Fruit fly (Drosophila melanogaster) whole organism, embryonic: ENCODE results near the gene CG12239.

Experiments
- Bteb2 ChIP-seq: fragments of 200-800 bp; sonication (Bioruptor generic); optimal IDR thresholded peaks from 2 replicates; lab custom pipeline; 2016; ENCODE audit warnings: missing biosample characterization, missing genetic modification characterization
- CG10366 ChIP-seq: fragments of 200-800 bp; sonication (Bioruptor generic); IDR thresholded peaks from 2 replicates; pipeline ENCODE4 v1.3.6; 2022; ENCODE audit warnings: missing biosample characterization, missing genetic modification characterization
- CG15073 ChIP-seq: fragments of 200-800 bp; sonication (Bioruptor generic); optimal IDR thresholded peaks from 2 replicates; lab custom pipeline; 2016; ENCODE audit warnings: missing biosample characterization, missing genetic modification characterization
- CG15601 ChIP-seq: fragments of 200-800 bp; sonication (Bioruptor generic); optimal IDR thresholded peaks from 3 replicates; lab custom pipeline; 2019; ENCODE audit warnings: missing biosample characterization, mild to moderate bottlenecking, missing genetic modification characterization, moderate library complexity
- CG17186 ChIP-seq: fragments of 200-800 bp; sonication (Bioruptor generic); optimal IDR thresholded peaks from 3 replicates; lab custom pipeline; 2017; ENCODE audit warnings: missing biosample characterization, missing genetic modification reagents, missing genetic modification characterization
- CG17328 ChIP-seq: fragments of 200-800 bp; sonication (Bioruptor generic); IDR thresholded peaks from 2 replicates; pipeline ENCODE4 v1.3.6; 2022; ENCODE audit warnings: missing biosample characterization, missing genetic modification characterization
- CG18619 ChIP-seq: fragments of 200-800 bp; sonication (Bioruptor generic); optimal IDR thresholded peaks from 3 replicates; lab custom pipeline; 2017; ENCODE audit warnings: missing biosample characterization, mild to moderate bottlenecking, missing genetic modification characterization
- CG2678 ChIP-seq: fragments of 200-800 bp; sonication (Bioruptor generic); optimal IDR thresholded peaks from 3 replicates; lab custom pipeline; 2019; ENCODE audit warnings: missing biosample characterization, mild to moderate bottlenecking, missing genetic modification characterization, moderate library complexity
- CG2712 ChIP-seq: fragments of 200-800 bp; optimal IDR thresholded peaks from 3 replicates; lab custom pipeline; 2019; ENCODE audit warnings: missing biosample characterization, mild to moderate bottlenecking, missing genetic modification characterization, moderate library complexity
- CG30403 ChIP-seq: fragments of 200-800 bp; sonication (Bioruptor generic); optimal IDR thresholded peaks from 3 replicates; lab custom pipeline; 2016; ENCODE audit warnings: missing biosample characterization, missing genetic modification characterization
- CG4404 ChIP-seq: fragments of 200-800 bp; sonication (Bioruptor generic); IDR thresholded peaks from 2 replicates; pipeline ENCODE4 v1.3.6; 2022; ENCODE audit warnings: missing biosample characterization, missing genetic modification characterization
- CG6254 ChIP-seq: fragments of 200-800 bp; sonication (Bioruptor generic); optimal IDR thresholded peaks from 3 replicates; lab custom pipeline; 2017; ENCODE audit warnings: mild to moderate bottlenecking, missing biosample characterization, missing genetic modification reagents, missing genetic modification characterization
- CG7786 ChIP-seq: fragments of 200-800 bp; sonication (Bioruptor generic); optimal IDR thresholded peaks from 2 replicates; lab custom pipeline; 2016; ENCODE audit warnings: missing biosample characterization, missing genetic modification characterization
- CG7839 ChIP-seq: fragments of 200-800 bp; sonication (Bioruptor generic); optimal IDR thresholded peaks from 3 replicates; lab custom pipeline; 2018; ENCODE audit warnings: missing biosample characterization, mild to moderate bottlenecking, missing genetic modification characterization, moderate library complexity
- CG8359 ChIP-seq: fragments of 200-800 bp; sonication (Bioruptor generic); optimal IDR thresholded peaks from 2 replicates; lab custom pipeline; 2017; ENCODE audit warnings: missing biosample characterization, mild to moderate bottlenecking, missing genetic modification characterization, borderline replicate concordance
- CG8388 ChIP-seq: fragments of 200-800 bp; sonication (Bioruptor generic); optimal IDR thresholded peaks from 2 replicates; lab custom pipeline; 2019; ENCODE audit warnings: missing biosample characterization, mild to moderate bottlenecking, missing genetic modification characterization, moderate library complexity
- CG9437 ChIP-seq: fragments of 200-800 bp; sonication (Bioruptor generic); optimal IDR thresholded peaks from 2 replicates; lab custom pipeline; 2018; ENCODE audit warnings: missing biosample characterization, mild to moderate bottlenecking, missing genetic modification characterization
- CG9727 ChIP-seq: fragments of 200-800 bp; sonication (Bioruptor generic); optimal IDR thresholded peaks from 3 replicates; lab custom pipeline; 2017; ENCODE audit warnings: missing biosample characterization, mild to moderate bottlenecking, missing genetic modification characterization
- D ChIP-seq, 2 experiments: fragments of 200-800 bp in 1 of 2; fragments of >200 bp in 1 of 2; sonication (Bioruptor generic) in 1 of 2; optimal IDR thresholded peaks; 2 replicates in 1 of 2; 3 replicates in 1 of 2; lab custom pipeline; 2017; ENCODE audit warnings: mild to moderate bottlenecking in 1 of 2, missing biosample characterization in 1 of 2, missing genetic modification characterization in 1 of 2, missing genetic modification reagents in 1 of 2
- Elba2 ChIP-seq: fragments of 200-800 bp; sonication (Bioruptor generic); optimal IDR thresholded peaks from 3 replicates; lab custom pipeline; 2016; ENCODE audit warnings: missing biosample characterization, missing genetic modification characterization
- H2.0 ChIP-seq: fragments of 200-800 bp; sonication (Bioruptor generic); IDR thresholded peaks from 2 replicates; pipeline ENCODE4 v1.3.6; 2022; ENCODE audit warnings: missing biosample characterization, missing genetic modification characterization
- HLH3B ChIP-seq: fragments of 200-800 bp; sonication (Bioruptor generic); IDR thresholded peaks from 2 replicates; pipeline ENCODE4 v1.3.6; 2022; ENCODE audit warnings: missing biosample characterization, missing genetic modification characterization
- Hmr ChIP-seq: fragments of 200-800 bp; sonication (Bioruptor generic); optimal IDR thresholded peaks from 3 replicates; lab custom pipeline; 2017; ENCODE audit warnings: mild to moderate bottlenecking, missing biosample characterization, missing genetic modification reagents, missing genetic modification characterization
- Hr39 ChIP-seq: fragments of >200 bp; optimal IDR thresholded peaks from 2 replicates; lab custom pipeline; 2017
- Hr51 ChIP-seq, 2 experiments: fragments of 200-800 bp; sonication (Bioruptor generic); optimal IDR thresholded peaks; 2 replicates in 1 of 2; 3 replicates in 1 of 2; lab custom pipeline; 2016 to 2018; ENCODE audit warnings: missing biosample characterization in 2 of 2, missing genetic modification characterization in 2 of 2, mild to moderate bottlenecking in 1 of 2, moderate library complexity in 1 of 2
- Lim3 ChIP-seq: fragments of 200-800 bp; sonication (Bioruptor generic); IDR thresholded peaks from 2 replicates; pipeline ENCODE4 v1.3.6; 2022; ENCODE audit warnings: missing biosample characterization, missing genetic modification characterization
- NC2α ChIP-seq: fragments of 200-800 bp; sonication (Bioruptor generic); optimal IDR thresholded peaks from 2 replicates; lab custom pipeline; 2016; ENCODE audit warnings: missing biosample characterization, missing genetic modification characterization
- Pdp1 ChIP-seq, 2 experiments: fragments of 200-800 bp; sonication (Bioruptor generic); optimal IDR thresholded peaks; 3 replicates each; lab custom pipeline; 2016; ENCODE audit warnings: missing biosample characterization in 2 of 2, missing genetic modification characterization in 2 of 2, mild to moderate bottlenecking in 1 of 2, moderate library complexity in 1 of 2
- Rfx ChIP-seq: fragments of 200-800 bp; sonication (Bioruptor generic); IDR thresholded peaks from 2 replicates; pipeline ENCODE4 v1.3.6; 2022; ENCODE audit warnings: missing biosample characterization, missing genetic modification characterization
- az2 ChIP-seq: fragments of 200-800 bp; sonication (Bioruptor generic); optimal IDR thresholded peaks from 3 replicates; lab custom pipeline; 2016; ENCODE audit warnings: missing biosample characterization, missing genetic modification characterization
- cas ChIP-seq: fragments of 200-800 bp; sonication (Bioruptor generic); IDR thresholded peaks from 2 replicates; pipeline ENCODE4 v1.3.6; 2022; ENCODE audit warnings: missing biosample characterization, missing genetic modification characterization
- crc ChIP-seq: fragments of 200-800 bp; sonication (Bioruptor generic); optimal IDR thresholded peaks from 2 replicates; lab custom pipeline; 2016; ENCODE audit warnings: missing biosample characterization, missing genetic modification characterization
- dmrt11E ChIP-seq: fragments of 200-800 bp; sonication (Bioruptor generic); optimal IDR thresholded peaks from 3 replicates; lab custom pipeline; 2018; ENCODE audit warnings: missing biosample characterization, mild to moderate bottlenecking, missing genetic modification characterization, moderate library complexity
- dpn ChIP-seq, 2 experiments: fragments of 200-800 bp; sonication (Bioruptor generic); optimal IDR thresholded peaks; 3 replicates each; lab custom pipeline; 2016; ENCODE audit warnings: missing biosample characterization in 2 of 2, missing genetic modification characterization in 2 of 2
- eve ChIP-seq, 2 experiments: fragments of >200 bp; optimal IDR thresholded peaks; 2 replicates each; lab custom pipeline; 2017; ENCODE audit warnings: missing biosample characterization in 2 of 2, missing genetic modification characterization in 2 of 2
- fru ChIP-seq: fragments of >200 bp; optimal IDR thresholded peaks from 2 replicates; lab custom pipeline; 2017
- insv ChIP-seq, 2 experiments: fragments of 200-800 bp; sonication (Bioruptor generic); optimal IDR thresholded peaks; 3 replicates each; lab custom pipeline; 2016 to 2018; ENCODE audit warnings: missing biosample characterization in 2 of 2, missing genetic modification characterization in 2 of 2
- ken ChIP-seq: fragments of 200-800 bp; sonication (Bioruptor generic); IDR thresholded peaks from 3 replicates; pipeline ENCODE4 v1.3.6; 2022; ENCODE audit warnings: missing biosample characterization, missing genetic modification characterization
- klu ChIP-seq: fragments of 200-800 bp; sonication (Bioruptor generic); IDR thresholded peaks from 2 replicates; pipeline ENCODE4 v1.3.6; 2022; ENCODE audit warnings: missing biosample characterization, missing genetic modification characterization
- maf-S ChIP-seq: fragments of 200-800 bp; sonication (Bioruptor generic); optimal IDR thresholded peaks from 2 replicates; lab custom pipeline; 2016; ENCODE audit warnings: missing biosample characterization, missing genetic modification characterization
- oc ChIP-seq: fragments of 200-800 bp; sonication (Bioruptor generic); optimal IDR thresholded peaks from 2 replicates; lab custom pipeline; 2018; ENCODE audit warnings: missing biosample characterization, mild to moderate bottlenecking, missing genetic modification characterization, moderate library complexity
- org-1 ChIP-seq: fragments of 200-800 bp; sonication (Bioruptor generic); optimal IDR thresholded peaks from 2 replicates; lab custom pipeline; 2017; ENCODE audit warnings: missing biosample characterization, missing genetic modification characterization
- otp ChIP-seq: fragments of 200-800 bp; sonication (Bioruptor generic); IDR thresholded peaks from 3 replicates; pipeline ENCODE4, ENCODE4 v1.3.6; 2022; ENCODE audit warnings: missing biosample characterization, missing genetic modification characterization
- repo ChIP-seq: fragments of 200-800 bp; sonication (Bioruptor generic); optimal IDR thresholded peaks from 2 replicates; lab custom pipeline; 2016; ENCODE audit warnings: missing biosample characterization, missing genetic modification characterization
- row ChIP-seq: fragments of 200-800 bp; sonication (Bioruptor generic); IDR thresholded peaks from 3 replicates; pipeline ENCODE4 v1.3.6; 2022; ENCODE audit warnings: missing biosample characterization, missing genetic modification characterization
- sisA ChIP-seq: fragments of 200-800 bp; sonication (Bioruptor generic); IDR thresholded peaks from 2 replicates; pipeline ENCODE4 v1.3.6; 2022; ENCODE audit warnings: missing biosample characterization, missing genetic modification characterization
- tgo ChIP-seq: fragments of 200-800 bp; sonication (Bioruptor generic); IDR thresholded peaks from 3 replicates; pipeline ENCODE4 v1.3.6; 2022; ENCODE audit warnings: missing biosample characterization, missing genetic modification characterization
- trh ChIP-seq: fragments of 200-800 bp; sonication (Bioruptor generic); optimal IDR thresholded peaks from 2 replicates; lab custom pipeline; 2016; ENCODE audit warnings: missing biosample characterization, missing genetic modification characterization
- vnd ChIP-seq: fragments of 200-800 bp; sonication (Bioruptor generic); IDR thresholded peaks from 3 replicates; pipeline ENCODE4 v1.3.6; 2022; ENCODE audit warnings: missing biosample characterization, missing genetic modification characterization; ENCODE audit not compliant: partially characterized antibody
- wdn ChIP-seq: fragments of 200-800 bp; sonication (Bioruptor generic); IDR thresholded peaks from 2 replicates; pipeline ENCODE4 v1.3.6; 2022; ENCODE audit warnings: missing biosample characterization, missing genetic modification characterization
- yki ChIP-seq: fragments of >200 bp; optimal IDR thresholded peaks from 3 replicates; lab custom pipeline; 2018
- zfh1 ChIP-seq: fragments of 200-800 bp; sonication (Bioruptor generic); IDR thresholded peaks from 3 replicates; pipeline ENCODE4 v1.3.6; 2022; ENCODE audit warnings: missing biosample characterization, missing genetic modification characterization
- zfh2 ChIP-seq: fragments of 200-800 bp; sonication (Bioruptor generic); optimal IDR thresholded peaks from 2 replicates; lab custom pipeline; 2016; ENCODE audit warnings: missing biosample characterization, missing genetic modification characterization

Gene CG12239

dm6 chrX:5786559-5786958 lies 5.4 kb upstream of the CG12239 start (continued):
- no peak for TF ChIP-seq row (GFP tag; lab: Robert Waterston, UW)
- no peak for TF ChIP-seq NC2α (GFP tag; lab: Kevin White, UChicago)
- TF ChIP-seq eve (GFP tag; optimal IDR thresholded peaks at IDR 0.05; lab: Kevin White, UChicago): no peak
- no peak for TF ChIP-seq CG9727
- no peak for TF ChIP-seq HLH3B (GFP tag; lab: Robert Waterston, UW)
- TF ChIP-seq Lim3 (GFP tag; lab: Robert Waterston, UW): no peak
- TF ChIP-seq klu (GFP tag; lab: Robert Waterston, UW): no peak
- TF ChIP-seq Hr51 (GFP tag; optimal IDR thresholded peaks at IDR 0.05; lab: Kevin White, UChicago): peak in 1 of 2 experiments; percentile 76
- no peak for TF ChIP-seq CG17186 (GFP tag; lab: Kevin White, UChicago)
- TF ChIP-seq CG10366 (GFP tag; lab: Robert Waterston, UW): no peak
- no peak for TF ChIP-seq otp (GFP tag; lab: Robert Waterston, UW)
- no peak for TF ChIP-seq H2.0 (GFP tag; lab: Robert Waterston, UW)
- TF ChIP-seq yki (lab: Kevin White, UChicago): no peak
- peak; percentile 10; the same call in 1 of the 2 replicates for TF ChIP-seq CG17328
- no peak for TF ChIP-seq CG7839
- TF ChIP-seq wdn (GFP tag; lab: Robert Waterston, UW): no peak
- no peak for TF ChIP-seq CG15601 (tag; lab: Kevin White, UChicago)
- TF ChIP-seq CG2678 (tag; lab: Kevin White, UChicago): no peak
- peak in 1 of 2 experiments; percentile 43 for TF ChIP-seq Pdp1 (GFP tag; optimal IDR thresholded peaks at IDR 0.05; lab: Kevin White, UChicago)
- no peak for TF ChIP-seq zfh1 (GFP tag; lab: Robert Waterston, UW)
- peak; percentile 4 for TF ChIP-seq Hmr
- no peak for TF ChIP-seq D (optimal IDR thresholded peaks at IDR 0.05; lab: Kevin White, UChicago)
- TF ChIP-seq D (GFP tag; optimal IDR thresholded peaks at IDR 0.05; lab: Kevin White, UChicago): no peak
- TF ChIP-seq CG18619 (GFP tag; lab: Kevin White, UChicago): no peak
- no peak for TF ChIP-seq CG8388 (GFP tag; lab: Kevin White, UChicago)
- TF ChIP-seq CG30403: peak; percentile 32
- TF ChIP-seq Bteb2 (GFP tag; lab: Kevin White, UChicago): no peak
- TF ChIP-seq CG6254 (GFP tag; lab: Kevin White, UChicago): no peak
- 0 out of 2 replicates have a peak, but pooled peaks have one; percentile 21 for TF ChIP-seq Rfx (GFP tag; lab: Robert Waterston, UW)
- no peak for TF ChIP-seq maf-S
- TF ChIP-seq dpn (GFP tag; optimal IDR thresholded peaks at IDR 0.05; lab: Kevin White, UChicago): no peak
- TF ChIP-seq dmrt11E: no peak
- TF ChIP-seq sisA: no peak
- no peak for TF ChIP-seq fru (lab: Kevin White, UChicago)
- no peak for TF ChIP-seq CG15073 (GFP tag; lab: Kevin White, UChicago)
- TF ChIP-seq cas (GFP tag; lab: Robert Waterston, UW): no peak
- TF ChIP-seq repo: no peak
- peak; percentile 33 for TF ChIP-seq oc (tag; lab: Kevin White, UChicago)
- peak; percentile 53 for TF ChIP-seq CG2712 (tag; lab: Kevin White, UChicago)
- TF ChIP-seq CG7786: no peak
- TF ChIP-seq trh (GFP tag; lab: Kevin White, UChicago): no peak
- no peak for TF ChIP-seq CG4404 (GFP tag; lab: Robert Waterston, UW)
- TF ChIP-seq vnd (GFP tag; lab: Robert Waterston, UW): no peak
- no peak for TF ChIP-seq Elba2 (GFP tag; lab: Kevin White, UChicago)
- TF ChIP-seq insv (GFP tag; optimal IDR thresholded peaks at IDR 0.05; lab: Kevin White, UChicago): no peak
- TF ChIP-seq tgo (GFP tag; lab: Robert Waterston, UW): peak; percentile 29; the same call in 2 of the 3 replicates
- no peak for TF ChIP-seq CG9437 (GFP tag; lab: Kevin White, UChicago)
- no peak for TF ChIP-seq zfh2
- no peak for TF ChIP-seq Hr39 (lab: Kevin White, UChicago)
- TF ChIP-seq CG8359 (GFP tag; lab: Kevin White, UChicago): no peak
- TF ChIP-seq crc: no peak
- TF ChIP-seq ken: peak; percentile 30; the same call in 1 of the 3 replicates
- no peak for TF ChIP-seq az2 (GFP tag; lab: Kevin White, UChicago)
- peak; percentile 1 for TF ChIP-seq org-1
